Fruit fly (Drosophila melanogaster): ENCODE data around the gene Bre1.

Gene Bre1

dm6 chr3L:5770817-5771425 is 23.1 kb downstream of the Bre1 start (continued):
- TF ChIP-seq sqz (GFP tag; optimal IDR thresholded peaks at IDR 0.05) = no peak
- peak; percentile 74 for TF ChIP-seq zfh1 (GFP tag; IDR thresholded peaks at IDR 0.05)
- TF ChIP-seq seq (GFP tag; IDR thresholded peaks at IDR 0.05) = no peak
- peak; percentile 78 for TF ChIP-seq Dek (tag; optimal IDR thresholded peaks at IDR 0.05)
- peak; percentile 63 for TF ChIP-seq NC2α (GFP tag; optimal IDR thresholded peaks at IDR 0.05)
- peak; percentile 97 for TF ChIP-seq Med (GFP tag)
- TF ChIP-seq CG8478 (optimal IDR thresholded peaks at IDR 0.05) = peak; percentile 97
- TF ChIP-seq tap (tag; optimal IDR thresholded peaks at IDR 0.05) = no peak
- TF ChIP-seq wdn (GFP tag; IDR thresholded peaks at IDR 0.05) = peak; percentile 60
- peak; percentile 70 for TF ChIP-seq tgo (GFP tag; IDR thresholded peaks at IDR 0.05)
- peak; percentile 85 for TF ChIP-seq CG12155 (GFP tag; optimal IDR thresholded peaks at IDR 0.05)
- peak; percentile 84 for TF ChIP-seq CG14710 (tag; optimal IDR thresholded peaks at IDR 0.05)
- peak; percentile 93 for TF ChIP-seq CG12659 (GFP tag; optimal IDR thresholded peaks at IDR 0.05)
- TF ChIP-seq caup (GFP tag; optimal IDR thresholded peaks at IDR 0.05; ENCODE audit: severe bottlenecking) = peak; percentile 88
- TF ChIP-seq CG32772 (GFP tag; IDR thresholded peaks at IDR 0.05) = peak; percentile 48; the same call in 1 of the 2 replicates
- TF ChIP-seq CG8944 (GFP tag; optimal IDR thresholded peaks at IDR 0.05) = peak; percentile 77
- peak; percentile 82 for TF ChIP-seq CG1529 (GFP tag; optimal IDR thresholded peaks at IDR 0.05)
- peak; percentile 17; the same call in 1 of the 2 replicates for TF ChIP-seq unc-4 (GFP tag; IDR thresholded peaks at IDR 0.05; ENCODE audit: partially characterized antibody)
- peak; percentile 71 for TF ChIP-seq sob (GFP tag; IDR thresholded peaks at IDR 0.05)
- no peak for TF ChIP-seq CG8281 (tag; optimal IDR thresholded peaks at IDR 0.05)
- peak; percentile 70 for TF ChIP-seq ash1 (GFP tag; optimal IDR thresholded peaks at IDR 0.05)
- peak; percentile 86 for TF ChIP-seq CG18262 (tag; optimal IDR thresholded peaks at IDR 0.05)
- peak; percentile 61 for TF ChIP-seq CG17186 (GFP tag; optimal IDR thresholded peaks at IDR 0.05)
- peak; percentile 92 for TF ChIP-seq HmgZ (tag; optimal IDR thresholded peaks at IDR 0.05)
- peak; percentile 87 for TF ChIP-seq CG1233 (GFP tag; optimal IDR thresholded peaks at IDR 0.05)
- peak; percentile 75 for TF ChIP-seq CG17359 (tag; optimal IDR thresholded peaks at IDR 0.05)
- TF ChIP-seq gem (tag; optimal IDR thresholded peaks at IDR 0.05) = peak; percentile 90
- peak; percentile 16 for TF ChIP-seq MESR4 (GFP tag; optimal IDR thresholded peaks at IDR 0.05)
- TF ChIP-seq ftz-f1 (GFP tag; optimal IDR thresholded peaks at IDR 0.05) = peak; percentile 16
- TF ChIP-seq CG1602 (GFP tag; optimal IDR thresholded peaks at IDR 0.05) = peak; percentile 65
- TF ChIP-seq CG11696 (GFP tag; IDR thresholded peaks at IDR 0.05) = no peak
- TF ChIP-seq CG4854 (GFP tag; optimal IDR thresholded peaks at IDR 0.05) = peak; percentile 90
- TF ChIP-seq chinmo (GFP tag; IDR thresholded peaks at IDR 0.05; ENCODE audit: partially characterized antibody) = peak; percentile 58; the same call in 1 of the 4 replicates
- peak; percentile 58 for TF ChIP-seq CG17612 (GFP tag; IDR thresholded peaks at IDR 0.05)
- TF ChIP-seq CG6765 (GFP tag; optimal IDR thresholded peaks at IDR 0.05) = peak; percentile 84
- TF ChIP-seq NK7.1 (GFP tag; optimal IDR thresholded peaks at IDR 0.05) = peak; percentile 65
- peak; percentile 81 for TF ChIP-seq pzg (GFP tag; optimal IDR thresholded peaks at IDR 0.05)
- TF ChIP-seq CG9797 (GFP tag; optimal IDR thresholded peaks at IDR 0.05) = peak; percentile 25
- peak; percentile 34; the same call in 1 of the 2 replicates for TF ChIP-seq ssp (GFP tag; IDR thresholded peaks at IDR 0.05)
- TF ChIP-seq ap (GFP tag; IDR thresholded peaks at IDR 0.05) = peak; percentile 48; the same call in 1 of the 2 replicates
- peak; percentile 60 for TF ChIP-seq CG18764 (GFP tag; optimal IDR thresholded peaks at IDR 0.05)
- no peak for TF ChIP-seq dmrt99B (tag; optimal IDR thresholded peaks at IDR 0.05)
- peak; percentile 88 for TF ChIP-seq crol (GFP tag; IDR thresholded peaks at IDR 0.05)
- peak; percentile 80 for TF ChIP-seq CG9437 (GFP tag; optimal IDR thresholded peaks at IDR 0.05)
- TF ChIP-seq CG10267 (tag; optimal IDR thresholded peaks at IDR 0.05) = peak; percentile 94
- TF ChIP-seq CG13424 (tag; optimal IDR thresholded peaks at IDR 0.05) = peak; percentile 92
- TF ChIP-seq ken (GFP tag; IDR thresholded peaks at IDR 0.05) = 0 out of 3 replicates have a peak, but pooled peaks have one; percentile 40
- peak; percentile 80 for TF ChIP-seq dmrt11E (tag; optimal IDR thresholded peaks at IDR 0.05)
- TF ChIP-seq chm (GFP tag; IDR thresholded peaks at IDR 0.05) = no peak
- peak; percentile 76 for TF ChIP-seq Dad (GFP tag; optimal IDR thresholded peaks at IDR 0.05)

Measured in whole organism, embryonic.